Worm (Caenorhabditis elegans): ENCODE data around the gene arrd-24.

The arrd-24 gene

ce11 chrX:13975314-13975713, 5.0 kb downstream of the arrd-24 start, which contains the start of gene F48F7.5 (continued):
- TF ChIP-seq pqm-1 (tag; optimal IDR thresholded peaks at IDR 0.05) (no peak), ama-1 (optimal IDR thresholded peaks at IDR 0.05) (peak; percentile 22), nfya-1 (tag; optimal IDR thresholded peaks at IDR 0.05; ENCODE audit: insufficient read depth) (peak; percentile 41), egl-27 (tag; optimal IDR thresholded peaks at IDR 0.05) (peak; percentile 4), fos-1 (tag; optimal IDR thresholded peaks at IDR 0.05) (no peak), aly-2 (tag; optimal IDR thresholded peaks at IDR 0.05) (no peak), fkh-10 (GFP tag; optimal IDR thresholded peaks at IDR 0.05) (no peak), lin-39 (tag; optimal IDR thresholded peaks at IDR 0.05) (peak; percentile 41), snpc-4 (tag; optimal IDR thresholded peaks at IDR 0.05) (peak; percentile 38), sea-2 (GFP tag; optimal IDR thresholded peaks at IDR 0.05) (no peak), elt-3 (tag; optimal IDR thresholded peaks at IDR 0.05) (no peak), tbx-2 (tag; optimal IDR thresholded peaks at IDR 0.05) (peak; percentile 29), ceh-28 (tag; optimal IDR thresholded peaks at IDR 0.05) (no peak), nhr-77 (tag; optimal IDR thresholded peaks at IDR 0.05) (no peak), unc-62 (GFP tag; optimal IDR thresholded peaks at IDR 0.05) (peak; percentile 0)

ce11 chrX:13974448-13975071, 5.8 kb downstream of the arrd-24 start:
- TF ChIP-seq daf-12 (tag; optimal IDR thresholded peaks at IDR 0.05) (no peak), sea-2 (GFP tag; optimal IDR thresholded peaks at IDR 0.05) (no peak), ceh-82 (tag; optimal IDR thresholded peaks at IDR 0.05) (no peak), pqm-1 (tag; optimal IDR thresholded peaks at IDR 0.05) (peak; percentile 16), lsy-12 (tag; optimal IDR thresholded peaks at IDR 0.05) (no peak), nhr-23 (tag; optimal IDR thresholded peaks at IDR 0.05) (peak; percentile 82), skn-1 (tag; optimal IDR thresholded peaks at IDR 0.05) (no peak), tbx-2 (tag; optimal IDR thresholded peaks at IDR 0.05) (no peak), nhr-237 (tag; optimal IDR thresholded peaks at IDR 0.05) (no peak), zag-1 (tag; optimal IDR thresholded peaks at IDR 0.05) (no peak), hmg-11 (tag; optimal IDR thresholded peaks at IDR 0.05) (no peak), fkh-2 (tag; optimal IDR thresholded peaks at IDR 0.05) (no peak), nhr-25 (tag; optimal IDR thresholded peaks at IDR 0.05) (peak; percentile 75), nhr-28 (tag; optimal IDR thresholded peaks at IDR 0.05) (no peak), lin-15B (tag; optimal IDR thresholded peaks at IDR 0.05) (no peak), nfya-1 (tag; optimal IDR thresholded peaks at IDR 0.05; ENCODE audit: insufficient read depth) (no peak), nhr-11 (tag; optimal IDR thresholded peaks at IDR 0.05) (no peak), nhr-43 (tag; optimal IDR thresholded peaks at IDR 0.05; ENCODE audit: poor library complexity, severe bottlenecking) (peak; percentile 74), egl-27 (tag; optimal IDR thresholded peaks at IDR 0.05) (no peak), nhr-76 (tag; optimal IDR thresholded peaks at IDR 0.05) (no peak), ama-1 (optimal IDR thresholded peaks at IDR 0.05) (no peak), ceh-16 (tag; optimal IDR thresholded peaks at IDR 0.05) (no peak), mml-1 (tag; optimal IDR thresholded peaks at IDR 0.05) (no peak), elt-3 (tag; optimal IDR thresholded peaks at IDR 0.05) (peak; percentile 27 to 53 (median 29)), unc-39 (tag; optimal IDR thresholded peaks at IDR 0.05) (no peak), fkh-10 (GFP tag; optimal IDR thresholded peaks at IDR 0.05) (no peak), ztf-4 (tag; optimal IDR thresholded peaks at IDR 0.05) (no peak), elt-2 (tag; optimal IDR thresholded peaks at IDR 0.05) (peak; percentile 57), pha-4 (tag; optimal IDR thresholded peaks at IDR 0.05) (no peak), ZK546.5 (tag; optimal IDR thresholded peaks at IDR 0.05) (no peak), nhr-77 (tag; optimal IDR thresholded peaks at IDR 0.05) (no peak), mdl-1 (tag; optimal IDR thresholded peaks at IDR 0.05) (no peak), egl-5 (tag; optimal IDR thresholded peaks at IDR 0.05) (peak; percentile 4), aly-2 (tag; optimal IDR thresholded peaks at IDR 0.05) (no peak), ceh-9 (tag; optimal IDR thresholded peaks at IDR 0.05) (no peak), fos-1 (tag; optimal IDR thresholded peaks at IDR 0.05) (no peak), ztf-11 (tag; optimal IDR thresholded peaks at IDR 0.05) (no peak), unc-62 (GFP tag; optimal IDR thresholded peaks at IDR 0.05) (peak; percentile 73), nhr-67 (tag; optimal IDR thresholded peaks at IDR 0.05) (no peak), snpc-4 (tag; optimal IDR thresholded peaks at IDR 0.05) (no peak), jun-1 (tag; optimal IDR thresholded peaks at IDR 0.05) (peak; percentile 44), nhr-12 (tag; optimal IDR thresholded peaks at IDR 0.05) (no peak), eor-1 (tag; optimal IDR thresholded peaks at IDR 0.05) (no peak), elt-1 (tag; optimal IDR thresholded peaks at IDR 0.05) (peak; percentile 90), ceh-28 (tag; optimal IDR thresholded peaks at IDR 0.05) (no peak), R02D3.7 (tag; optimal IDR thresholded peaks at IDR 0.05) (no peak), lin-39 (tag; optimal IDR thresholded peaks at IDR 0.05) (no peak)
